Worm (Caenorhabditis elegans): ENCODE measurements around the gene Y67D8C.7.

DNA sequence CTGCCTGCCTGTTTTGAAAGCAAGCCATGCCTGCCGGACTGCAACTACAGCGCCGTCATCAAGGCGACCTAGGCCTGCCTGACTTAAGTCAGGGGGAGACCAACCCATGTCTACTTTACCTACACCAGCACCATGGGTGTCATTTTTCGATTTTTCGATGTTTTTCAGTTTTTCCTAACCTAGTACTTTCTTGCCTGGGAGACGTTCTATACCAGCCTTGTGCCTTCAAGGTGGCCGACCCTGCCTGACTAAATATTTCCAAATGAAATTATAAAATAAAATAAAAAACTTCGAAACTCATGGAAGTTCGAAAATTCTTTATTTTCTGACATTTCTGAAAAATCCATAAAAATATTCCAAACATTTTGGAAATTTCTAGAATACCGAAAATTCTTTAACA, 10.1 kb upstream of the Y67D8C.7 start:
- TF ChIP-seq nhr-237 (tag; optimal IDR thresholded peaks at IDR 0.05) (no peak), unc-62 (GFP tag; optimal IDR thresholded peaks at IDR 0.05) (no peak), pha-4 (tag; optimal IDR thresholded peaks at IDR 0.05) (no peak), elt-1 (tag; optimal IDR thresholded peaks at IDR 0.05; ENCODE audit: borderline replicate concordance, insufficient read depth) (no peak)
